Worm (Caenorhabditis elegans): ENCODE results near the gene F28C1.3.

DNA sequence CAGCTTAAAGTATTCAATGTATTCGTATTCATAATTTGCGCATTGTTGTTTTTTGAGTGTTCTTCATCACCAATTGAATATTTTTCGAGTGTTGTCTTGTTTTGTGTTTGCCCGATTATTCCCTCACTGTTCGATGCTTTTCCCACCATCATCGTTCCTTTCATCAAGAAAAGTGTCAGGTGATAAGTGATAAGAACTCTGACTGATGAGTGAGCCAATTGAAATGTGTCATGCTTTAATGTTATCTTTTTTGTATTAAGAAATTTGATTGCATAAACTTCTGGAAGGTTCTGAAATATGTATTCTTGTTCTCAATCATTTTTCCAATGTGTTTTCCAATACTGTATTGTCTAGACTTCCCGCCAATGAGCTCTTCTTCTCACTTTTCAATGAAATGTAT is 6.9 kb downstream of the F28C1.3 start:
- TF ChIP-seq lsy-2 (tag; optimal IDR thresholded peaks at IDR 0.05) = no peak
- no peak for TF ChIP-seq nhr-76 (tag; optimal IDR thresholded peaks at IDR 0.05)
- TF ChIP-seq nhr-237 (tag; optimal IDR thresholded peaks at IDR 0.05) = no peak
- no peak for TF ChIP-seq snpc-4 (tag; optimal IDR thresholded peaks at IDR 0.05)
- TF ChIP-seq mep-1 (tag; optimal IDR thresholded peaks at IDR 0.05) = no peak
- no peak for TF ChIP-seq bed-3 (GFP tag; optimal IDR thresholded peaks at IDR 0.05)
- no peak for TF ChIP-seq pha-4 (tag; optimal IDR thresholded peaks at IDR 0.05)
